Fruit fly (Drosophila melanogaster) whole organism: ENCODE data around the gene CG8135.

Experiments
- CG8478 ChIP-seq: fragments of >200 bp; optimal IDR thresholded peaks from 2 replicates; lab custom pipeline; 2018; ENCODE audit warnings: inconsistent platforms
- Dll ChIP-seq: fragments of >200 bp; optimal IDR thresholded peaks from 2 replicates; lab custom pipeline; 2017
- EcR ChIP-seq, 2 experiments: fragments of >200 bp; optimal IDR thresholded peaks; 2 replicates each; lab custom pipeline; 2017; ENCODE audit warnings: missing biosample characterization in 2 of 2, missing genetic modification characterization in 2 of 2, missing genetic modification reagents in 2 of 2
- pan ChIP-seq: fragments of >200 bp; optimal IDR thresholded peaks from 2 replicates; lab custom pipeline; 2017
- psq ChIP-seq: fragments of >200 bp; optimal IDR thresholded peaks from 2 replicates; lab custom pipeline; 2017
- usp ChIP-seq: fragments of >200 bp; optimal IDR thresholded peaks from 2 replicates; lab custom pipeline; 2017; ENCODE audit warnings: missing biosample characterization, missing genetic modification characterization, mixed read lengths

CG8135 gene

dm6 chr3R:9387634-9388033, 16.6 kb upstream of the CG8135 start:
- TF ChIP-seq CG8478 (lab: Kevin White, UChicago) = no peak
- TF ChIP-seq psq (lab: Kevin White, UChicago) = no peak
- no peak for TF ChIP-seq EcR (GFP tag; optimal IDR thresholded peaks at IDR 0.05; lab: Kevin White, UChicago)
- no peak for TF ChIP-seq pan (lab: Kevin White, UChicago)
- no peak for TF ChIP-seq usp (GFP tag; lab: Kevin White, UChicago)

- no peak for TF ChIP-seq pan (lab: Kevin White, UChicago)
- no peak for TF ChIP-seq EcR (GFP tag; optimal IDR thresholded peaks at IDR 0.05; lab: Kevin White, UChicago)
These were observed 15.9 kb upstream of the CG8135 start for dm6 chr3R:9388321-9388720.

- no peak for TF ChIP-seq usp (GFP tag; lab: Kevin White, UChicago)
- no peak for TF ChIP-seq psq (lab: Kevin White, UChicago)
- no peak for TF ChIP-seq CG8478 (lab: Kevin White, UChicago)
- no peak for TF ChIP-seq pan (lab: Kevin White, UChicago)
- no peak for TF ChIP-seq Dll
- TF ChIP-seq EcR (GFP tag; optimal IDR thresholded peaks at IDR 0.05; lab: Kevin White, UChicago) = no peak
These were observed 15.2 kb upstream of the CG8135 start for dm6 chr3R:9388972-9389371.

dm6 chr3R:9390201-9390600, 14.0 kb upstream of the CG8135 start:
- TF ChIP-seq EcR (GFP tag; optimal IDR thresholded peaks at IDR 0.05; lab: Kevin White, UChicago) (no peak), pan (lab: Kevin White, UChicago) (no peak), CG8478 (lab: Kevin White, UChicago) (no peak), usp (GFP tag; lab: Kevin White, UChicago) (no peak), Dll (no peak), psq (lab: Kevin White, UChicago) (no peak)

- TF ChIP-seq EcR (GFP tag; optimal IDR thresholded peaks at IDR 0.05; lab: Kevin White, UChicago) (no peak), CG8478 (lab: Kevin White, UChicago) (no peak), psq (lab: Kevin White, UChicago) (no peak), Dll (no peak), pan (lab: Kevin White, UChicago) (no peak), usp (GFP tag; lab: Kevin White, UChicago) (no peak)
These were observed 11.8 kb upstream of the CG8135 start for dm6 chr3R:9392421-9392820.

- TF ChIP-seq CG8478 (lab: Kevin White, UChicago) = no peak
- no peak for TF ChIP-seq Dll
- no peak for TF ChIP-seq pan (lab: Kevin White, UChicago)
- TF ChIP-seq usp (GFP tag; lab: Kevin White, UChicago) = no peak
These were observed 10.6 kb upstream of the CG8135 start for dm6 chr3R:9393542-9394025.

dm6 chr3R:9394385-9395042, 9.7 kb upstream of the CG8135 start, which contains the start of gene FER:
FER (minus strand) TSS chr3R:9394546.
- no peak for TF ChIP-seq usp (GFP tag; lab: Kevin White, UChicago)
- TF ChIP-seq CG8478 (lab: Kevin White, UChicago) = no peak
- no peak for TF ChIP-seq psq (lab: Kevin White, UChicago)
- no peak for TF ChIP-seq pan (lab: Kevin White, UChicago)
- no peak for TF ChIP-seq EcR (GFP tag; optimal IDR thresholded peaks at IDR 0.05; lab: Kevin White, UChicago)
- TF ChIP-seq Dll = no peak

dm6 chr3R:9395998-9396397, 8.2 kb upstream of the CG8135 start:
- TF ChIP-seq psq (lab: Kevin White, UChicago) = no peak
- TF ChIP-seq pan (lab: Kevin White, UChicago) = no peak
- TF ChIP-seq Dll = no peak
- no peak for TF ChIP-seq usp (GFP tag; lab: Kevin White, UChicago)
- no peak for TF ChIP-seq CG8478 (lab: Kevin White, UChicago)
- TF ChIP-seq EcR (GFP tag; optimal IDR thresholded peaks at IDR 0.05; lab: Kevin White, UChicago) = no peak

- TF ChIP-seq EcR (GFP tag; optimal IDR thresholded peaks at IDR 0.05; lab: Kevin White, UChicago) (no peak), psq (lab: Kevin White, UChicago) (no peak), CG8478 (lab: Kevin White, UChicago) (no peak), pan (lab: Kevin White, UChicago) (no peak), usp (GFP tag; lab: Kevin White, UChicago) (no peak), Dll (no peak)
These were observed 6.3 kb upstream of the CG8135 start, which contains the start of gene Or85f for dm6 chr3R:9397890-9398289. Or85f (plus strand) TSS chr3R:9398190.

- TF ChIP-seq Dll = no peak
- TF ChIP-seq CG8478 (lab: Kevin White, UChicago) = no peak
- TF ChIP-seq EcR (GFP tag; optimal IDR thresholded peaks at IDR 0.05; lab: Kevin White, UChicago) = no peak
- no peak for TF ChIP-seq usp (GFP tag; lab: Kevin White, UChicago)
- no peak for TF ChIP-seq pan (lab: Kevin White, UChicago)
- TF ChIP-seq psq (lab: Kevin White, UChicago) = no peak
These were observed 5.1 kb upstream of the CG8135 start for dm6 chr3R:9399074-9399473.

- TF ChIP-seq psq (lab: Kevin White, UChicago) (no peak), EcR (GFP tag; optimal IDR thresholded peaks at IDR 0.05; lab: Kevin White, UChicago) (no peak), usp (GFP tag; lab: Kevin White, UChicago) (no peak), CG8478 (lab: Kevin White, UChicago) (no peak)
These were observed 4.2 kb upstream of the CG8135 start, which contains the start of gene CG34117 for dm6 chr3R:9399951-9400392. CG34117 (minus strand) TSS chr3R:9400053.

dm6 chr3R:9401127-9401603, 3.0 kb upstream of the CG8135 start, which contains the start of the genes RpL34b and CG8132:
RpL34b (minus strand) TSS chr3R:9401226.
CG8132 (plus strand) TSS chr3R:9401495.
- TF ChIP-seq CG8478 (lab: Kevin White, UChicago) (no peak), usp (GFP tag; lab: Kevin White, UChicago) (no peak), EcR (GFP tag; optimal IDR thresholded peaks at IDR 0.05; lab: Kevin White, UChicago) (no peak), pan (lab: Kevin White, UChicago) (no peak), Dll (no peak), psq (lab: Kevin White, UChicago) (no peak)
